Fruit fly (Drosophila melanogaster): ENCODE data around the gene CG14314.

The CG14314 gene

dm6 chr3R:18255281-18255680 is 39.3 kb downstream of the CG14314 start, which contains the start of the genes Ada2a, Polr2D, Tgs1 and moi (continued):
- TF ChIP-seq chinmo (GFP tag; IDR thresholded peaks at IDR 0.05; ENCODE audit: partially characterized antibody) (0 out of 4 replicates have a peak, but pooled peaks have one; percentile 73), YL-1 (GFP tag; optimal IDR thresholded peaks at IDR 0.05) (peak; percentile 44), mld (GFP tag; IDR thresholded peaks at IDR 0.05; ENCODE audit: partially characterized antibody) (peak; percentile 74; the same call in 2 of the 3 replicates), sna (GFP tag; IDR thresholded peaks at IDR 0.05; ENCODE audit: partially characterized antibody) (peak; percentile 64), phol (tag; optimal IDR thresholded peaks at IDR 0.05) (peak; percentile 56), Doc3 (GFP tag; IDR thresholded peaks at IDR 0.05; ENCODE audit: partially characterized antibody) (peak; percentile 76), fru (optimal IDR thresholded peaks at IDR 0.05) (no peak), CG12659 (GFP tag; optimal IDR thresholded peaks at IDR 0.05) (peak; percentile 42), shn (GFP tag; optimal IDR thresholded peaks at IDR 0.05) (no peak), Dp (GFP tag; optimal IDR thresholded peaks at IDR 0.05) (peak; percentile 67), BtbVII (GFP tag; optimal IDR thresholded peaks at IDR 0.05) (no peak), Nf-YA (GFP tag; IDR thresholded peaks at IDR 0.05) (no peak), Hsf (GFP tag; optimal IDR thresholded peaks at IDR 0.05) (no peak), MESR4 (GFP tag; optimal IDR thresholded peaks at IDR 0.05) (peak; percentile 78), emc (GFP tag; optimal IDR thresholded peaks at IDR 0.05) (no peak), CG14710 (tag; optimal IDR thresholded peaks at IDR 0.05) (peak; percentile 15), her (GFP tag; optimal IDR thresholded peaks at IDR 0.05) (peak; percentile 2), sqz (GFP tag; optimal IDR thresholded peaks at IDR 0.05) (no peak), tll (GFP tag; optimal IDR thresholded peaks at IDR 0.05) (no peak), knrl (GFP tag; IDR thresholded peaks at IDR 0.05; ENCODE audit: partially characterized antibody) (peak; percentile 73), Doc2 (GFP tag; IDR thresholded peaks at IDR 0.05) (no peak), ftz-f1 (GFP tag; optimal IDR thresholded peaks at IDR 0.05) (peak; percentile 80), tgo (GFP tag; IDR thresholded peaks at IDR 0.05) (no peak), disco-r (GFP tag; optimal IDR thresholded peaks at IDR 0.05) (no peak), Hmx (GFP tag; optimal IDR thresholded peaks at IDR 0.05) (no peak), Dref (GFP tag; IDR thresholded peaks at IDR 0.05) (peak; percentile 82), Nf-YB (GFP tag; optimal IDR thresholded peaks at IDR 0.05) (no peak)

dm6 chr3R:18260016-18260415 is 44.1 kb downstream of the CG14314 start:
- TF ChIP-seq B-H1 (GFP tag; IDR thresholded peaks at IDR 0.05) (no peak), CG3407 (GFP tag; optimal IDR thresholded peaks at IDR 0.05) (no peak), CG10565 (GFP tag; optimal IDR thresholded peaks at IDR 0.05) (no peak), pum (GFP tag; optimal IDR thresholded peaks at IDR 0.05) (no peak), pros (GFP tag; optimal IDR thresholded peaks at IDR 0.05) (peak; percentile 40), nerfin-1 (tag; optimal IDR thresholded peaks at IDR 0.05) (peak; percentile 53), CG4854 (GFP tag; optimal IDR thresholded peaks at IDR 0.05) (no peak), CG1792 (GFP tag; optimal IDR thresholded peaks at IDR 0.05) (no peak), TFAM (GFP tag; optimal IDR thresholded peaks at IDR 0.05) (no peak), Sry-δ (GFP tag; optimal IDR thresholded peaks at IDR 0.05) (no peak), gsb-n (tag; optimal IDR thresholded peaks at IDR 0.05) (peak; percentile 71), CG12299 (tag; optimal IDR thresholded peaks at IDR 0.05) (no peak), CG3065 (GFP tag; optimal IDR thresholded peaks at IDR 0.05) (no peak), pho (GFP tag; optimal IDR thresholded peaks at IDR 0.05) (no peak), CG2889 (GFP tag; IDR thresholded peaks at IDR 0.05) (no peak)

Measured in whole organism, embryonic.